Fruit fly (Drosophila melanogaster): ENCODE measurements around the gene CG34353.

- TF ChIP-seq EcR (GFP tag; optimal IDR thresholded peaks at IDR 0.05) (peak in 1 of 2 experiments; percentile 5), psq (optimal IDR thresholded peaks at IDR 0.05) (no peak), pan (optimal IDR thresholded peaks at IDR 0.05) (no peak)
Observed at dm6 chr3R:27738287-27738686, 167.4 kb downstream of the CG34353 start.

Data from whole organism.